Worm (Caenorhabditis elegans) whole organism, midembryonic: Measurements from ENCODE around the gene R02E12.4.

Source experiments
- cog-1 ChIP-seq: sonication (generic microtip); optimal IDR thresholded peaks from 2 replicates; lab custom pipeline; 2016; ENCODE audit warnings: missing genetic modification characterization, missing compliant biosample characterization
- med-1 ChIP-seq: sonication (generic microtip); optimal IDR thresholded peaks from 2 replicates; lab custom pipeline; 2017; ENCODE audit warnings: missing genetic modification characterization, mild to moderate bottlenecking, missing compliant biosample characterization, antibody characterized with exemption, missing genetic modification reagents; ENCODE audit not compliant: insufficient read depth
- ztf-29 ChIP-seq: fragments of 200-800 bp; sonication (Bioruptor generic); IDR thresholded peaks from 2 replicates; pipeline ENCODE4 v1.3.6; 2022; ENCODE audit warnings: missing genetic modification reagents, missing genetic modification characterization, missing compliant biosample characterization

DNA sequence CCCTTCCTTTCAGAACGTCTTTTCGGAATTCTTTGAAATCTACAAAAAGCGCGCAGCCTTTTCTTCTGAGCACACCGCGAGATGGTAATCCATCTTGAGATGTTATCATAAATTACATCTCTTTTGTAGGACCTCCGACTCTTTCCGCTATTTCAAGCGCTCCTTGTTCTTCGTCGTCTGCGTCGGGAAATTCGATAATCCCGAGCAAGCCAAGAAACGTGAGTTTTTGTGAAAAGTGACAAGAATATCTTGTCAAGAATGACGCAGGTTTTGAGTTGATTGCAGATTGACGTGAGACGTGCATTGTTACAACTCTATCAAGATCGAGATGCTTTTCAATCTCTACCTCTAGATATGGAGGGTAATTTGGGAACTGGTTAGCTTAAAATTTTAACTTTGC lies 44.8 kb upstream of the R02E12.4 start:
- TF ChIP-seq med-1: no peak
- TF ChIP-seq cog-1 (tag; lab: Kevin White, UChicago): no peak
- TF ChIP-seq ztf-29 (GFP tag; lab: Robert Waterston, UW): no peak
